Worm (Caenorhabditis elegans) whole organism, L1 larva: ENCODE results near the gene nlg-1.

Experiments
- C04F5.9 ChIP-seq: sonication (generic microtip); optimal IDR thresholded peaks from 2 replicates; lab custom pipeline; 2016; ENCODE audit warnings: missing genetic modification characterization, missing compliant biosample characterization
- C16A3.4 ChIP-seq: fragments of 150-350 bp; optimal IDR thresholded peaks from 2 replicates; lab custom pipeline; 2014; ENCODE audit warnings: missing biosample characterization, missing genetic modification characterization
- C34B4.2 ChIP-seq: sonication (generic microtip); optimal IDR thresholded peaks from 2 replicates; lab custom pipeline; 2017; ENCODE audit warnings: mild to moderate bottlenecking, missing genetic modification characterization, missing compliant biosample characterization
- F16B12.6 ChIP-seq: fragments of 150-350 bp; optimal IDR thresholded peaks from 2 replicates; lab custom pipeline; 2014; ENCODE audit warnings: missing biosample characterization, missing genetic modification characterization
- aha-1 ChIP-seq: fragments of 150-350 bp; optimal IDR thresholded peaks from 2 replicates; lab custom pipeline; 2014; ENCODE audit warnings: missing biosample characterization, missing genetic modification characterization
- alr-1 ChIP-seq: fragments of 200-800 bp; sonication (Bioruptor generic); optimal IDR thresholded peaks from 2 replicates; lab custom pipeline; 2018; ENCODE audit warnings: borderline replicate concordance, mild to moderate bottlenecking, missing genetic modification characterization, missing compliant biosample characterization
- aly-2 ChIP-seq: fragments of 150-350 bp; optimal IDR thresholded peaks from 2 replicates; lab custom pipeline; 2014; ENCODE audit warnings: missing biosample characterization, missing genetic modification characterization
- blmp-1 ChIP-seq: fragments of 150-350 bp; optimal IDR thresholded peaks from 2 replicates; lab custom pipeline; 2014; ENCODE audit warnings: missing biosample characterization, missing genetic modification characterization
- ceh-63 ChIP-seq: fragments of 200-800 bp; sonication (Bioruptor generic); optimal IDR thresholded peaks from 2 replicates; lab custom pipeline; 2018; ENCODE audit warnings: mild to moderate bottlenecking, missing genetic modification characterization, missing compliant biosample characterization
- ceh-8 ChIP-seq: fragments of 200-800 bp; sonication (Bioruptor generic); optimal IDR thresholded peaks from 2 replicates; lab custom pipeline; 2018; ENCODE audit warnings: mild to moderate bottlenecking, missing genetic modification characterization, moderate library complexity, missing compliant biosample characterization
- ces-1 ChIP-seq: fragments of 150-350 bp; optimal IDR thresholded peaks from 2 replicates; lab custom pipeline; 2014; ENCODE audit warnings: missing biosample characterization, missing genetic modification reagents, missing genetic modification characterization
- dpl-1 ChIP-seq, 3 experiments: fragments of 150-350 bp in 2 of 3; sonication (generic microtip) in 1 of 3; optimal IDR thresholded peaks; 2 replicates each; lab custom pipeline; 2014 to 2017; ENCODE audit warnings: missing biosample characterization in 3 of 3, missing genetic modification characterization in 3 of 3, missing genetic modification reagents in 3 of 3
- dsc-1 ChIP-seq: sonication (generic microtip); optimal IDR thresholded peaks from 2 replicates; lab custom pipeline; 2016; ENCODE audit warnings: mild to moderate bottlenecking, missing genetic modification characterization, missing compliant biosample characterization
- efl-3 ChIP-seq: fragments of 200-800 bp; sonication (Bioruptor generic); optimal IDR thresholded peaks from 2 replicates; lab custom pipeline; 2018; ENCODE audit warnings: mild to moderate bottlenecking, missing genetic modification characterization, missing compliant biosample characterization
- egl-13 ChIP-seq: sonication (generic microtip); optimal IDR thresholded peaks from 2 replicates; lab custom pipeline; 2016; ENCODE audit warnings: missing genotype, missing genetic modification reagents, missing genetic modification characterization, missing compliant biosample characterization
- elt-3 ChIP-seq, 6 experiments: fragments of 150-350 bp in 1 of 6; sonication (generic microtip); optimal IDR thresholded peaks; 2 replicates each; lab custom pipeline; 2017 to 2018; ENCODE audit warnings: missing biosample characterization in 6 of 6, missing genetic modification characterization in 6 of 6, inconsistent platforms in 1 of 6
- ets-5 ChIP-seq: fragments of 200-800 bp; sonication (Bioruptor generic); IDR thresholded peaks from 2 replicates; pipeline ENCODE4 v1.3.6; 2022; ENCODE audit warnings: missing genetic modification characterization, missing compliant biosample characterization
- grh-1 ChIP-seq: fragments of 200-800 bp; sonication (Bioruptor generic); IDR thresholded peaks from 2 replicates; pipeline ENCODE4 v1.3.6; 2022; ENCODE audit warnings: missing genetic modification reagents, missing genetic modification characterization, missing compliant biosample characterization
- hlh-17 ChIP-seq: fragments of 200-800 bp; sonication (Bioruptor generic); optimal IDR thresholded peaks from 2 replicates; lab custom pipeline; 2018; ENCODE audit warnings: missing genetic modification characterization, mild to moderate bottlenecking, missing compliant biosample characterization, moderate library complexity, borderline replicate concordance
- hpl-2 ChIP-seq: fragments of 150-350 bp; optimal IDR thresholded peaks from 2 replicates; lab custom pipeline; 2014; ENCODE audit warnings: missing biosample characterization, missing genetic modification reagents, missing genetic modification characterization
- irx-1 ChIP-seq: sonication (generic microtip); optimal IDR thresholded peaks from 2 replicates; lab custom pipeline; 2016; ENCODE audit warnings: missing genetic modification characterization, missing compliant biosample characterization
- isw-1 ChIP-seq: fragments of 200-800 bp; sonication (Bioruptor generic); IDR thresholded peaks from 2 replicates; pipeline ENCODE4 v1.3.6; 2022; ENCODE audit warnings: missing genetic modification characterization, missing compliant biosample characterization
- lin-13 ChIP-seq: fragments of 150-350 bp; optimal IDR thresholded peaks from 2 replicates; lab custom pipeline; 2014; ENCODE audit warnings: missing biosample characterization, missing genetic modification reagents, missing genetic modification characterization
- lin-14 ChIP-seq: fragments of 200-800 bp; sonication (Bioruptor generic); optimal IDR thresholded peaks from 2 replicates; lab custom pipeline; 2018; ENCODE audit warnings: mild to moderate bottlenecking, missing genetic modification characterization, moderate library complexity, missing compliant biosample characterization
- lin-15B ChIP-seq: fragments of 150-350 bp; sonication (generic microtip); optimal IDR thresholded peaks from 3 replicates; lab custom pipeline; 2014; ENCODE audit warnings: missing biosample characterization, missing genetic modification characterization
- lin-35 ChIP-seq, 2 experiments: fragments of 150-350 bp; optimal IDR thresholded peaks; 2 replicates each; lab custom pipeline; 2014; ENCODE audit warnings: missing biosample characterization in 2 of 2, missing genetic modification characterization in 2 of 2, missing genetic modification reagents in 2 of 2
- lin-39 ChIP-seq: fragments of 150-350 bp; optimal IDR thresholded peaks from 2 replicates; lab custom pipeline; 2014; ENCODE audit warnings: missing biosample characterization, missing genetic modification reagents, missing genetic modification characterization
- lsy-2 ChIP-seq, 2 experiments: fragments of 150-350 bp; optimal IDR thresholded peaks; 2 replicates each; lab custom pipeline; 2014; ENCODE audit warnings: missing biosample characterization in 2 of 2, missing genetic modification characterization in 2 of 2
- mef-2 ChIP-seq: fragments of 150-350 bp; optimal IDR thresholded peaks from 2 replicates; lab custom pipeline; 2014; ENCODE audit warnings: missing biosample characterization, missing genetic modification characterization
- mep-1 ChIP-seq: fragments of 150-350 bp; optimal IDR thresholded peaks from 2 replicates; lab custom pipeline; 2014; ENCODE audit warnings: missing biosample characterization, missing genetic modification characterization
- nhr-20 ChIP-seq: sonication (generic microtip); optimal IDR thresholded peaks from 2 replicates; lab custom pipeline; 2016; ENCODE audit warnings: mild to moderate bottlenecking, missing genetic modification characterization, missing compliant biosample characterization
- nhr-237 ChIP-seq: fragments of 150-350 bp; optimal IDR thresholded peaks from 2 replicates; lab custom pipeline; 2014; ENCODE audit warnings: missing biosample characterization, missing genetic modification characterization
- nhr-71 ChIP-seq: sonication (generic microtip); optimal IDR thresholded peaks from 2 replicates; lab custom pipeline; 2016; ENCODE audit warnings: mild to moderate bottlenecking, missing genetic modification characterization, moderate library complexity, missing compliant biosample characterization
- nhr-76 ChIP-seq: sonication (generic microtip); optimal IDR thresholded peaks from 2 replicates; lab custom pipeline; 2017; ENCODE audit warnings: missing biosample characterization, missing genetic modification characterization
- nhr-85 ChIP-seq: sonication (generic microtip); peaks from one replicate; lab custom pipeline; 2016; ENCODE audit warnings: missing genetic modification characterization, inconsistent platforms, missing compliant biosample characterization
- pag-3 ChIP-seq: sonication (generic microtip); optimal IDR thresholded peaks from 2 replicates; lab custom pipeline; 2017; ENCODE audit warnings: missing genetic modification characterization, mild to moderate bottlenecking, missing compliant biosample characterization, antibody characterized with exemption, borderline replicate concordance; ENCODE audit not compliant: insufficient read depth
- pqm-1 ChIP-seq: sonication (generic microtip); optimal IDR thresholded peaks from 3 replicates; lab custom pipeline; 2017; ENCODE audit warnings: missing biosample characterization, missing genetic modification characterization
- skn-1 ChIP-seq: fragments of 150-350 bp; optimal IDR thresholded peaks from 2 replicates; lab custom pipeline; 2014; ENCODE audit warnings: missing biosample characterization, missing genetic modification characterization
- snpc-4 ChIP-seq: fragments of 150-350 bp; optimal IDR thresholded peaks from 2 replicates; lab custom pipeline; 2014; ENCODE audit warnings: missing biosample characterization, missing genetic modification characterization
- sox-4 ChIP-seq: sonication (generic microtip); optimal IDR thresholded peaks from 2 replicates; lab custom pipeline; 2016; ENCODE audit warnings: missing genetic modification characterization, missing compliant biosample characterization
- sptf-1 ChIP-seq: fragments of 150-350 bp; optimal IDR thresholded peaks from 2 replicates; lab custom pipeline; 2014; ENCODE audit warnings: missing biosample characterization, missing genetic modification characterization
- swsn-7 ChIP-seq: sonication (generic microtip); optimal IDR thresholded peaks from 2 replicates; lab custom pipeline; 2016; ENCODE audit warnings: missing genetic modification characterization, missing compliant biosample characterization
- tbx-2 ChIP-seq: sonication (generic microtip); optimal IDR thresholded peaks from 2 replicates; lab custom pipeline; 2016; ENCODE audit warnings: missing genetic modification characterization, missing compliant biosample characterization
- unc-130 ChIP-seq: fragments of 150-350 bp; optimal IDR thresholded peaks from 2 replicates; lab custom pipeline; 2017; ENCODE audit warnings: missing biosample characterization, missing genetic modification characterization, inconsistent platforms
- unc-86 ChIP-seq: sonication (generic microtip); optimal IDR thresholded peaks from 2 replicates; lab custom pipeline; 2016; ENCODE audit warnings: missing genetic modification characterization, missing compliant biosample characterization
- unc-98 ChIP-seq: fragments of 200-800 bp; sonication (Bioruptor generic); IDR thresholded peaks from 2 replicates; pipeline ENCODE4 v1.3.6; 2022; ENCODE audit warnings: missing genetic modification characterization, missing compliant biosample characterization
- xbp-1 ChIP-seq: sonication (generic microtip); optimal IDR thresholded peaks from 2 replicates; lab custom pipeline; 2016; ENCODE audit warnings: missing genetic modification characterization, missing compliant biosample characterization
- ztf-11 ChIP-seq, 2 experiments: sonication (generic microtip); optimal IDR thresholded peaks; 2 replicates each; lab custom pipeline; 2016 to 2017; ENCODE audit warnings: missing genetic modification characterization in 2 of 2, missing biosample characterization in 1 of 2, missing compliant biosample characterization in 1 of 2

Gene nlg-1

DNA sequence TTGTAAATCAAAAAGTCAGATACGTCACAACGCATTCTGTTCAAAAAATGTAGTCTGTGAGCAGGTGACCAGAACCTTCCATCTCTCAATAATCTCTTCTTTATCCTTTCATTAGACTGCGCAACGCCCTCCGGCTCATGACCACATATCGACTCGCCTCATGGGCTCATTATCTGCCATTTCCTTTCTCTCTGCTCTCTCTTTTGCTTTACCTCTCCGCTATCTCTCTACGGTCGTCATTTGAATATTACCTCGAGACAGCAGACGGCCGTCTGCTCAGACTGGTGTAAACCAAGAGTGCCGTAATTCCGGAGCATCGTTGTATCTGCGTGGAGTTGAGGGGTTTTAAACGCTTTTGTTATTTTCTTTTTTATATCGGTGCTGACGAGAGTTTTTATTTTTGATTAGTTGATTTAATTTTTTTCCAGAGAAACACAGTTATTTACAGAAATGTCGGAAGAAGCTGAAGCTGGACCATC lies 32.9 kb downstream of the nlg-1 start, which contains the start of gene bra-1 (continued):
- TF ChIP-seq elt-3 (tag; optimal IDR thresholded peaks at IDR 0.05; lab: Kevin White, UChicago) (no peak), egl-13 (tag; lab: Kevin White, UChicago) (peak; percentile 86), xbp-1 (peak; percentile 59), lsy-2 (tag; optimal IDR thresholded peaks at IDR 0.05; lab: Kevin White, UChicago) (peak; percentile 47 to 59), C16A3.4 (tag; lab: Kevin White, UChicago) (peak; percentile 52), dsc-1 (tag; lab: Kevin White, UChicago) (peak; percentile 90), blmp-1 (tag; lab: Kevin White, UChicago) (peak; percentile 15), snpc-4 (tag; lab: Kevin White, UChicago) (peak; percentile 28), lin-15B (tag; lab: Kevin White, UChicago) (peak; percentile 12), unc-86 (tag; lab: Kevin White, UChicago) (peak; percentile 75), skn-1 (peak; percentile 27), nhr-76 (tag; lab: Kevin White, UChicago) (no peak)
- TF ChIP-seq, all 84 proteins: peak for 40

- TF ChIP-seq swsn-7 (tag; lab: Kevin White, UChicago) (peak; percentile 54), ets-5 (GFP tag; lab: Robert Waterston, UW) (no peak), alr-1 (tag; lab: Kevin White, UChicago) (no peak), lsy-2 (tag; optimal IDR thresholded peaks at IDR 0.05; lab: Kevin White, UChicago) (peak; percentile 35 to 66), ztf-11 (tag; optimal IDR thresholded peaks at IDR 0.05; lab: Kevin White, UChicago) (no peak), dpl-1 (GFP tag; optimal IDR thresholded peaks at IDR 0.05; lab: Kevin White, UChicago) (peak in 2 of 3 experiments; percentile 34 to 49), isw-1 (GFP tag; lab: Robert Waterston, UW) (peak; percentile 15; the same call in 1 of the 2 replicates), sox-4 (peak; percentile 2), efl-3 (GFP tag; lab: Kevin White, UChicago) (no peak), pag-3 (tag; lab: Kevin White, UChicago) (no peak), ceh-8 (peak; percentile 58), lin-35 (GFP tag; optimal IDR thresholded peaks at IDR 0.05; lab: Kevin White, UChicago) (peak; percentile 53 to 73), ces-1 (GFP tag; lab: Kevin White, UChicago) (no peak), lin-13 (GFP tag; lab: Kevin White, UChicago) (no peak), ceh-63 (GFP tag; lab: Kevin White, UChicago) (no peak), elt-3 (tag; optimal IDR thresholded peaks at IDR 0.05; lab: Kevin White, UChicago) (peak in 1 of 6 experiments; percentile 10), nhr-76 (tag; lab: Kevin White, UChicago) (no peak), skn-1 (peak; percentile 38), F16B12.6 (tag; lab: Kevin White, UChicago) (no peak), C04F5.9 (tag; lab: Kevin White, UChicago) (no peak), pqm-1 (tag; lab: Kevin White, UChicago) (no peak), mep-1 (tag; lab: Kevin White, UChicago) (peak; percentile 84), nhr-71 (tag; lab: Kevin White, UChicago) (peak; percentile 76), nhr-20 (tag; lab: Kevin White, UChicago) (peak; percentile 47), lin-39 (no peak), irx-1 (tag; lab: Kevin White, UChicago) (no peak), unc-130 (tag; lab: Kevin White, UChicago) (peak; percentile 15), tbx-2 (peak; percentile 46), egl-13 (tag; lab: Kevin White, UChicago) (peak; percentile 34), hlh-17 (GFP tag; lab: Kevin White, UChicago) (no peak), nhr-237 (tag; lab: Kevin White, UChicago) (no peak), unc-98 (GFP tag; lab: Robert Waterston, UW) (no peak), nhr-85 (tag; lab: Kevin White, UChicago) (no peak), mef-2 (tag; lab: Kevin White, UChicago) (no peak), hpl-2 (GFP tag; lab: Kevin White, UChicago) (no peak), grh-1 (no peak), aha-1 (tag; lab: Kevin White, UChicago) (no peak), aly-2 (tag; lab: Kevin White, UChicago) (no peak), C34B4.2 (tag; lab: Kevin White, UChicago) (no peak), xbp-1 (peak; percentile 44), lin-14 (peak; percentile 74), sptf-1 (no peak)
Observed at ce11 chrX:13596003-13596767, 34.8 kb downstream of the nlg-1 start, which contains the start of gene F54B11.5. TSS of gene F54B11.5 (minus strand) at chrX:13596068.
